Worm (Caenorhabditis elegans): Measurements from ENCODE around the gene C45B2.1.
A peak's percentile ranks its signal among the peaks of the same experiment; 100 is the strongest.

C45B2.1 gene

DNA sequence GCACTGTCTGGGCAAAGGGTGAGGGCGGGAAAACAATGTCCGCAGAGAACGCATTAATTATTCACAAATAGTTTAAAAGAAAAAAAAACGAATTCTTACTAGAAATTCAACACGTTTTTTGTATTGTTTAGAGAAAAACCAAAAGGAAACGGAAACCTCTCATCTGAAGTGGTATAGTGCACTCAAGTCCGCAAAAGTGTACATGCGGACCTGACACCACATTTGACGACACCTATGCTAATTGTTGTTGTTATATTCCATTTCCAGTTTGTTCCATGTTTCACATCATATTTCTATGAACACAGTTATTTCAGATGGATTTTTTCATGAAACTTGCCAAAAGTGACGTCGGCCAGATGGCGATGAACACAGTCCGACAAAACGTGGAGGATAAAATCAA is 33.2 kb upstream of the C45B2.1 start, which contains the start of gene C45B2.6:
TSS of gene C45B2.6 (plus strand) at position 136 of the 400 bp plus-strand sequence.
- TF ChIP-seq C34F6.9 (tag; optimal IDR thresholded peaks at IDR 0.05) (no peak), lsy-2 (tag; optimal IDR thresholded peaks at IDR 0.05) (peak in 1 of 2 experiments; percentile 19), unc-55 (GFP tag; optimal IDR thresholded peaks at IDR 0.05) (peak; percentile 21), sem-4 (tag; optimal IDR thresholded peaks at IDR 0.05) (no peak), nhr-129 (tag; optimal IDR thresholded peaks at IDR 0.05) (peak; percentile 29), sma-9 (GFP tag; optimal IDR thresholded peaks at IDR 0.05) (peak; percentile 34), sma-9 (tag; optimal IDR thresholded peaks at IDR 0.05) (no peak), fos-1 (tag; optimal IDR thresholded peaks at IDR 0.05) (no peak), gmeb-1 (tag; optimal IDR thresholded peaks at IDR 0.05) (peak; percentile 31)

DNA sequence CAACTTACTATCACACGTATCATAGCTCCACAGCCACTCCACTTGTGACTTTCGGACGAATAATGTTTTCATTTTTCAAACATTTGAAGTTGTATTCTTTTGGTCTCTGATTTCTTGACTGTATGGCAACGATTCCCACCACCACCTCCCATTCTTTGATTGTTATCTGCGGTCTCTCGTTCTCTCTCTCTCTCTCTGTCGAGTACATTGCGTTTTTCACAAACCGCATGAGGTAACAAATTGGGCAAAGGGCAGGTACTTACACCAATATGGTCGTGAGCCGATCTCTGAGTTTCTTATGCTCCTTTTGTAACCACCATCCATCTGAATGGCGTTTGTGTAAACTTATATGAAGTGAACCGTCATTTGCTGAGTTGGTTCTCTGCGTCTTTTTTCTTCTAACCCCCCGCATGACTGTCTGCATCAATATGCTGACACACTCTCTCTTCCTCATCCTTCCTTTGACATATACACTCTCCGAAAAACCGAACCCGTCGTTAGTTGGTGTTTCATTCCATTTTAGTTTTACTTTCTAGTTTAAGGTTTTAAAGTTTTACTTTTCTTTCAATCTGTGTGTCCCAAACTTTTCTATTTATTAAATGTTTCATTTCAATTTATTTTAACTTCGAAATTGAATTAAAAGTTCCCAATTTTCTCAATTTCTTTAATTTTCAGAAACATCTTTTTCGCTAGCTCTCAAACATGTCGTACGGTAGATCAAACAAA is 28.2 kb upstream of the C45B2.1 start, which contains the start of gene gln-1:
TSS of gene gln-1 (plus strand) at position 676 of the 726 bp plus-strand sequence.
- no peak for TF ChIP-seq zag-1 (tag; optimal IDR thresholded peaks at IDR 0.05)
- TF ChIP-seq ztf-4 (tag; optimal IDR thresholded peaks at IDR 0.05): no peak
- no peak for TF ChIP-seq blmp-1 (tag; optimal IDR thresholded peaks at IDR 0.05; ENCODE audit: insufficient read depth)
- no peak for TF ChIP-seq unc-55 (GFP tag; optimal IDR thresholded peaks at IDR 0.05)
- no peak for TF ChIP-seq nhr-12 (tag; optimal IDR thresholded peaks at IDR 0.05)
- no peak for TF ChIP-seq elt-1 (tag; optimal IDR thresholded peaks at IDR 0.05)
- TF ChIP-seq mdl-1 (tag; optimal IDR thresholded peaks at IDR 0.05): no peak
- peak; percentile 60 for TF ChIP-seq sma-9 (GFP tag; optimal IDR thresholded peaks at IDR 0.05)
- no peak for TF ChIP-seq sma-9 (tag; optimal IDR thresholded peaks at IDR 0.05)
- TF ChIP-seq nhr-21 (tag; optimal IDR thresholded peaks at IDR 0.05): no peak
- no peak for TF ChIP-seq ceh-16 (tag; optimal IDR thresholded peaks at IDR 0.05)
- no peak for TF ChIP-seq gmeb-1 (tag; optimal IDR thresholded peaks at IDR 0.05)
- TF ChIP-seq ama-1 (optimal IDR thresholded peaks at IDR 0.05): no peak
- TF ChIP-seq sem-4 (tag; optimal IDR thresholded peaks at IDR 0.05): no peak
- TF ChIP-seq mbf-1 (tag; optimal IDR thresholded peaks at IDR 0.05): no peak
- no peak for TF ChIP-seq egl-27 (tag; optimal IDR thresholded peaks at IDR 0.05)
- TF ChIP-seq lsy-2 (tag; optimal IDR thresholded peaks at IDR 0.05): no peak
- TF ChIP-seq lin-11 (tag; optimal IDR thresholded peaks at IDR 0.05): no peak
- TF ChIP-seq nhr-129 (tag; optimal IDR thresholded peaks at IDR 0.05): peak; percentile 54
- no peak for TF ChIP-seq ZK546.5 (tag; optimal IDR thresholded peaks at IDR 0.05)
- no peak for TF ChIP-seq nhr-6 (tag; optimal IDR thresholded peaks at IDR 0.05)
- TF ChIP-seq skn-1 (tag; optimal IDR thresholded peaks at IDR 0.05): no peak
- TF ChIP-seq crh-2 (tag; optimal IDR thresholded peaks at IDR 0.05): peak; percentile 50
- no peak for TF ChIP-seq ceh-82 (tag; optimal IDR thresholded peaks at IDR 0.05)
- TF ChIP-seq nhr-11 (tag; optimal IDR thresholded peaks at IDR 0.05): no peak
- TF ChIP-seq snpc-4 (tag; optimal IDR thresholded peaks at IDR 0.05): no peak
- TF ChIP-seq dmd-4 (tag; optimal IDR thresholded peaks at IDR 0.05): no peak
- TF ChIP-seq unc-62 (GFP tag; optimal IDR thresholded peaks at IDR 0.05): no peak
- TF ChIP-seq peb-1 (tag; optimal IDR thresholded peaks at IDR 0.05): no peak
- TF ChIP-seq alr-1 (tag; optimal IDR thresholded peaks at IDR 0.05): no peak
- peak; percentile 12 for TF ChIP-seq nhr-25 (tag; optimal IDR thresholded peaks at IDR 0.05)
- peak; percentile 19 for TF ChIP-seq C34F6.9 (tag; optimal IDR thresholded peaks at IDR 0.05)
- TF ChIP-seq elt-3 (tag; optimal IDR thresholded peaks at IDR 0.05): no peak
- TF ChIP-seq nhr-10 (tag; optimal IDR thresholded peaks at IDR 0.05): no peak
- no peak for TF ChIP-seq lin-13 (GFP tag; optimal IDR thresholded peaks at IDR 0.05)
- TF ChIP-seq lin-39 (tag; optimal IDR thresholded peaks at IDR 0.05): no peak
- no peak for TF ChIP-seq R02D3.7 (tag; optimal IDR thresholded peaks at IDR 0.05)
- no peak for TF ChIP-seq ztf-11 (tag; optimal IDR thresholded peaks at IDR 0.05)
- peak; percentile 32 for TF ChIP-seq F13H6.1 (tag; optimal IDR thresholded peaks at IDR 0.05)
- TF ChIP-seq ztf-1 (GFP tag; conservative IDR thresholded peaks at IDR 0.05): no peak
- TF ChIP-seq aly-2 (tag; optimal IDR thresholded peaks at IDR 0.05): no peak
- TF ChIP-seq mab-5 (tag; optimal IDR thresholded peaks at IDR 0.05): no peak
- no peak for TF ChIP-seq unc-39 (tag; optimal IDR thresholded peaks at IDR 0.05)
- no peak for TF ChIP-seq nhr-23 (tag; optimal IDR thresholded peaks at IDR 0.05)
- TF ChIP-seq sma-3 (GFP tag; optimal IDR thresholded peaks at IDR 0.05): no peak
- TF ChIP-seq nhr-237 (tag; optimal IDR thresholded peaks at IDR 0.05): no peak
- TF ChIP-seq fos-1 (tag; optimal IDR thresholded peaks at IDR 0.05): peak; percentile 86
- TF ChIP-seq Y55F3AM.14 (GFP tag; optimal IDR thresholded peaks at IDR 0.05): no peak
- TF ChIP-seq nhr-77 (tag; optimal IDR thresholded peaks at IDR 0.05): no peak
